Worm (Caenorhabditis elegans) whole organism, L4 larva: ENCODE results near the gene Y51A2D.18.

ENCODE experiments used
- F10B5.3 ChIP-seq: sonication (generic microtip); optimal IDR thresholded peaks from 2 replicates; lab custom pipeline; 2016; ENCODE audit warnings: mild to moderate bottlenecking, missing genetic modification characterization, missing compliant biosample characterization
- R02D3.7 ChIP-seq: fragments of 150-350 bp; sonication (generic microtip); optimal IDR thresholded peaks from 3 replicates; lab custom pipeline; 2014; ENCODE audit warnings: missing biosample characterization, missing genetic modification characterization
- T26A8.4 ChIP-seq: fragments of 200-800 bp; sonication (Bioruptor generic); IDR thresholded peaks from 2 replicates; pipeline ENCODE4 v1.3.6; 2022; ENCODE audit warnings: missing genetic modification characterization, missing compliant biosample characterization
- Y75B8A.6 ChIP-seq: fragments of 200-800 bp; sonication (Bioruptor generic); IDR thresholded peaks from 2 replicates; pipeline ENCODE4 v1.3.6; 2022; ENCODE audit warnings: missing genetic modification reagents, missing genetic modification characterization, missing compliant biosample characterization
- aha-1 ChIP-seq: fragments of 150-350 bp; peaks from one replicate; lab custom pipeline; 2014; ENCODE audit warnings: missing biosample characterization, missing genetic modification characterization
- ceh-28 ChIP-seq: fragments of 150-350 bp; optimal IDR thresholded peaks from 2 replicates; lab custom pipeline; 2014; ENCODE audit warnings: missing biosample characterization, missing genetic modification reagents, missing genetic modification characterization
- ceh-82 ChIP-seq: sonication (generic microtip); optimal IDR thresholded peaks from 2 replicates; lab custom pipeline; 2017; ENCODE audit warnings: missing biosample characterization, missing genetic modification characterization
- daf-16 ChIP-seq, 3 experiments: sonication (generic microtip); optimal IDR thresholded peaks; 2 replicates each; lab custom pipeline; 2016 to 2017; ENCODE audit warnings: missing genetic modification characterization in 3 of 3, missing genetic modification reagents in 3 of 3, mild to moderate bottlenecking in 2 of 3, missing compliant biosample characterization in 2 of 3, missing biosample characterization in 1 of 3, moderate library complexity in 1 of 3
- dmd-6 ChIP-seq: fragments of 200-800 bp; sonication (Bioruptor generic); IDR thresholded peaks from 2 replicates; pipeline ENCODE4 v1.3.6; 2022; ENCODE audit warnings: missing genetic modification reagents, missing genetic modification characterization, missing compliant biosample characterization
- dve-1 ChIP-seq: sonication (generic microtip); optimal IDR thresholded peaks from 2 replicates; lab custom pipeline; 2017; ENCODE audit warnings: antibody characterized with exemption, mild to moderate bottlenecking, missing genetic modification characterization, missing compliant biosample characterization; ENCODE audit not compliant: insufficient read depth
- hif-1 ChIP-seq, 2 experiments: sonication (generic microtip); optimal IDR thresholded peaks; 2 replicates each; lab custom pipeline; 2016 to 2017; ENCODE audit warnings: missing compliant biosample characterization in 2 of 2, missing genetic modification characterization in 2 of 2, missing genetic modification reagents in 2 of 2, missing genotype in 2 of 2, mild to moderate bottlenecking in 1 of 2
- hlh-11 ChIP-seq: fragments of 200-800 bp; sonication (Bioruptor generic); optimal IDR thresholded peaks from 2 replicates; lab custom pipeline; 2018; ENCODE audit warnings: mild to moderate bottlenecking, missing genetic modification characterization, missing compliant biosample characterization
- jun-1 ChIP-seq: fragments of 150-350 bp; optimal IDR thresholded peaks from 2 replicates; lab custom pipeline; 2014; ENCODE audit warnings: missing biosample characterization, missing genetic modification reagents, missing genetic modification characterization
- lin-1 ChIP-seq: fragments of 200-800 bp; sonication (Bioruptor generic); IDR thresholded peaks from 2 replicates; pipeline ENCODE4 v1.3.6; 2022; ENCODE audit warnings: missing genetic modification reagents, missing genetic modification characterization, missing compliant biosample characterization
- lin-13 ChIP-seq: fragments of 150-350 bp; optimal IDR thresholded peaks from 2 replicates; lab custom pipeline; 2014; ENCODE audit warnings: missing biosample characterization, missing genetic modification reagents, missing genetic modification characterization
- lin-29 ChIP-seq: fragments of 200-800 bp; sonication (Bioruptor generic); IDR thresholded peaks from 2 replicates; pipeline ENCODE4 v1.3.6; 2022; ENCODE audit warnings: missing genetic modification reagents, missing genetic modification characterization, missing compliant biosample characterization
- lin-38 ChIP-seq: fragments of 200-800 bp; sonication (Bioruptor generic); IDR thresholded peaks from 2 replicates; pipeline ENCODE4 v1.3.6; 2022; ENCODE audit warnings: missing genetic modification reagents, missing genetic modification characterization, missing compliant biosample characterization
- mdt-29 ChIP-seq: fragments of 200-800 bp; sonication (Bioruptor generic); IDR thresholded peaks from 2 replicates; pipeline ENCODE4 v1.3.6; 2022; ENCODE audit warnings: missing genetic modification reagents, missing genetic modification characterization, missing compliant biosample characterization
- nhr-28 ChIP-seq: fragments of 150-350 bp; optimal IDR thresholded peaks from 2 replicates; lab custom pipeline; 2014; ENCODE audit warnings: missing biosample characterization, missing genetic modification characterization
- nhr-41 ChIP-seq: fragments of 200-800 bp; sonication (Bioruptor generic); IDR thresholded peaks from 2 replicates; pipeline ENCODE4 v1.3.6; 2022; ENCODE audit warnings: missing genetic modification reagents, missing genetic modification characterization, missing compliant biosample characterization
- nhr-48 ChIP-seq: sonication (generic microtip); optimal IDR thresholded peaks from 2 replicates; lab custom pipeline; 2016; ENCODE audit warnings: mild to moderate bottlenecking, missing genetic modification characterization, missing compliant biosample characterization
- nhr-77 ChIP-seq: fragments of 150-350 bp; optimal IDR thresholded peaks from 2 replicates; lab custom pipeline; 2014; ENCODE audit warnings: missing biosample characterization, missing genetic modification characterization
- php-3 ChIP-seq: fragments of 200-800 bp; sonication (Bioruptor generic); IDR thresholded peaks from 2 replicates; pipeline ENCODE4 v1.3.6; 2022; ENCODE audit warnings: missing genetic modification reagents, missing genetic modification characterization, missing compliant biosample characterization
- pqm-1 ChIP-seq: sonication (generic microtip); optimal IDR thresholded peaks from 2 replicates; lab custom pipeline; 2017; ENCODE audit warnings: missing biosample characterization, missing genetic modification characterization
- sdz-12 ChIP-seq: fragments of 200-800 bp; sonication (Bioruptor generic); optimal IDR thresholded peaks from 2 replicates; lab custom pipeline; 2018; ENCODE audit warnings: mild to moderate bottlenecking, missing genetic modification characterization, missing compliant biosample characterization
- skn-1 ChIP-seq: fragments of 150-350 bp; optimal IDR thresholded peaks from 2 replicates; lab custom pipeline; 2014; ENCODE audit warnings: missing biosample characterization, missing genetic modification characterization
- spr-3 ChIP-seq: fragments of 200-800 bp; sonication (Bioruptor generic); optimal IDR thresholded peaks from 2 replicates; lab custom pipeline; 2018; ENCODE audit warnings: mild to moderate bottlenecking, missing genetic modification characterization, missing compliant biosample characterization
- tra-1 ChIP-seq: fragments of 200-800 bp; sonication (Bioruptor generic); IDR thresholded peaks from 2 replicates; pipeline ENCODE4 v1.3.6; 2022; ENCODE audit warnings: missing genetic modification reagents, missing genetic modification characterization, missing compliant biosample characterization
- unc-39 ChIP-seq: sonication (generic microtip); optimal IDR thresholded peaks from 2 replicates; lab custom pipeline; 2017; ENCODE audit warnings: missing biosample characterization, missing genetic modification characterization
- zfp-3 ChIP-seq: fragments of 200-800 bp; sonication (Bioruptor generic); conservative IDR thresholded peaks from 2 replicates; pipeline ENCODE4 v1.3.6; 2022; ENCODE audit warnings: missing genetic modification reagents, missing genetic modification characterization, missing compliant biosample characterization
- zip-11 ChIP-seq: fragments of 200-800 bp; sonication (Bioruptor generic); IDR thresholded peaks from 2 replicates; pipeline ENCODE4 v1.3.6; 2022; ENCODE audit warnings: missing genetic modification characterization, missing compliant biosample characterization

Y51A2D.18 gene

ce11 chrV:18474223-18474622 lies 12.8 kb downstream of the Y51A2D.18 start, which contains the start of gene srh-181:
TSS of gene srh-181 (plus strand) at chrV:18474523.
- TF ChIP-seq ceh-28, result no peak
- TF ChIP-seq lin-38 (GFP tag; lab: Robert Waterston, UW), result no peak
- no peak for TF ChIP-seq nhr-48 (tag; lab: Kevin White, UChicago)
- TF ChIP-seq mdt-29 (GFP tag; lab: Robert Waterston, UW), result no peak
- TF ChIP-seq zfp-3 (GFP tag; lab: Robert Waterston, UW), result no peak
- no peak for TF ChIP-seq skn-1 (tag; lab: Kevin White, UChicago)

ce11 chrV:18473415-18473814 lies 13.6 kb downstream of the Y51A2D.18 start, which contains the start of gene srh-182:
TSS of gene srh-182 (minus strand) at chrV:18473515.
- TF ChIP-seq dmd-6 (GFP tag; lab: Robert Waterston, UW), result no peak
- TF ChIP-seq php-3, result no peak
- peak; percentile 15 for TF ChIP-seq aha-1 (tag; lab: Kevin White, UChicago)
- TF ChIP-seq unc-39 (tag; lab: Kevin White, UChicago), result no peak

- TF ChIP-seq nhr-28 (tag; lab: Kevin White, UChicago) (no peak), F10B5.3 (tag; lab: Kevin White, UChicago) (no peak), T26A8.4 (GFP tag; lab: Robert Waterston, UW) (no peak), lin-13 (GFP tag; lab: Kevin White, UChicago) (no peak), zip-11 (GFP tag; lab: Robert Waterston, UW) (no peak)
Measured at ce11 chrV:18468097-18468496, 19.0 kb downstream of the Y51A2D.18 start, which contains the start of gene ZK228.13. TSS of gene ZK228.13 (minus strand) at chrV:18468197.

ce11 chrV:18462365-18462837 lies 24.7 kb downstream of the Y51A2D.18 start, which contains the start of gene ZK228.4:
TSS of gene ZK228.4 (plus strand) at chrV:18462787.
- 0 out of 2 replicates have a peak, but pooled peaks have one; percentile 23 for TF ChIP-seq php-3
- no peak for TF ChIP-seq ceh-82 (tag; lab: Kevin White, UChicago)
- no peak for TF ChIP-seq lin-29 (GFP tag; lab: Robert Waterston, UW)
- TF ChIP-seq sdz-12, result no peak
- TF ChIP-seq daf-16 (GFP tag; optimal IDR thresholded peaks at IDR 0.05; lab: Kevin White, UChicago), result no peak
- peak; percentile 18 for TF ChIP-seq daf-16 (tag; optimal IDR thresholded peaks at IDR 0.05; lab: Kevin White, UChicago)
- TF ChIP-seq dve-1 (tag; lab: Kevin White, UChicago), result peak; percentile 3
- TF ChIP-seq nhr-28 (tag; lab: Kevin White, UChicago), result peak; percentile 54
- peak; percentile 70 for TF ChIP-seq pqm-1 (tag; lab: Kevin White, UChicago)

ce11 chrV:18461200-18461728 lies 25.8 kb downstream of the Y51A2D.18 start, which contains the start of gene ZK228.3:
TSS of gene ZK228.3 (minus strand) at chrV:18461250.
- TF ChIP-seq R02D3.7 (tag; lab: Kevin White, UChicago) (no peak), jun-1 (tag; lab: Kevin White, UChicago) (no peak), nhr-28 (tag; lab: Kevin White, UChicago) (peak; percentile 91), pqm-1 (tag; lab: Kevin White, UChicago) (peak; percentile 94), lin-1 (GFP tag; lab: Robert Waterston, UW) (0 out of 2 replicates have a peak, but pooled peaks have one; percentile 30), tra-1 (GFP tag; lab: Robert Waterston, UW) (peak; percentile 53; the same call in 1 of the 2 replicates), Y75B8A.6 (GFP tag; lab: Robert Waterston, UW) (no peak), spr-3 (GFP tag; lab: Kevin White, UChicago) (no peak), daf-16 (GFP tag; optimal IDR thresholded peaks at IDR 0.05; lab: Kevin White, UChicago) (no peak), daf-16 (tag; optimal IDR thresholded peaks at IDR 0.05; lab: Kevin White, UChicago) (peak; percentile 55), php-3 (peak; percentile 35; the same call in 1 of the 2 replicates), hif-1 (tag; optimal IDR thresholded peaks at IDR 0.05; lab: Kevin White, UChicago) (no peak), dmd-6 (GFP tag; lab: Robert Waterston, UW) (peak; percentile 90), nhr-41 (GFP tag; lab: Robert Waterston, UW) (peak; percentile 93), nhr-48 (tag; lab: Kevin White, UChicago) (peak; percentile 23), nhr-77 (peak; percentile 76), hlh-11 (peak; percentile 52)
- TF ChIP-seq, all 104 proteins: peak for 11
